Worm (Caenorhabditis elegans) whole organism, L1 larva: ENCODE data around the gene sre-27.

Experiments
- C04F5.9 ChIP-seq: sonication (generic microtip); optimal IDR thresholded peaks from 2 replicates; lab custom pipeline; 2016; ENCODE audit warnings: missing genetic modification characterization, missing compliant biosample characterization
- C16A3.4 ChIP-seq: fragments of 150-350 bp; optimal IDR thresholded peaks from 2 replicates; lab custom pipeline; 2014; ENCODE audit warnings: missing biosample characterization, missing genetic modification characterization
- alr-1 ChIP-seq: fragments of 200-800 bp; sonication (Bioruptor generic); optimal IDR thresholded peaks from 2 replicates; lab custom pipeline; 2018; ENCODE audit warnings: borderline replicate concordance, mild to moderate bottlenecking, missing genetic modification characterization, missing compliant biosample characterization
- ama-1 ChIP-seq: fragments of 150-350 bp; optimal IDR thresholded peaks from 2 replicates; lab custom pipeline; 2014
- ceh-63 ChIP-seq: fragments of 200-800 bp; sonication (Bioruptor generic); optimal IDR thresholded peaks from 2 replicates; lab custom pipeline; 2018; ENCODE audit warnings: mild to moderate bottlenecking, missing genetic modification characterization, missing compliant biosample characterization
- ceh-8 ChIP-seq: fragments of 200-800 bp; sonication (Bioruptor generic); optimal IDR thresholded peaks from 2 replicates; lab custom pipeline; 2018; ENCODE audit warnings: mild to moderate bottlenecking, missing genetic modification characterization, moderate library complexity, missing compliant biosample characterization
- ceh-82 ChIP-seq, 3 experiments: fragments of 150-350 bp in 1 of 3; sonication (generic microtip) in 2 of 3; optimal IDR thresholded peaks; 2 replicates each; lab custom pipeline; 2014 to 2017; ENCODE audit warnings: missing biosample characterization in 3 of 3, missing genetic modification characterization in 3 of 3
- ceh-88 ChIP-seq: fragments of 200-800 bp; sonication (Bioruptor generic); IDR thresholded peaks from 2 replicates; pipeline ENCODE4 v1.3.6; 2022; ENCODE audit warnings: missing genetic modification characterization, missing compliant biosample characterization
- ces-1 ChIP-seq: fragments of 150-350 bp; optimal IDR thresholded peaks from 2 replicates; lab custom pipeline; 2014; ENCODE audit warnings: missing biosample characterization, missing genetic modification reagents, missing genetic modification characterization
- dpl-1 ChIP-seq, 3 experiments: fragments of 150-350 bp in 2 of 3; sonication (generic microtip) in 1 of 3; optimal IDR thresholded peaks; 2 replicates each; lab custom pipeline; 2014 to 2017; ENCODE audit warnings: missing biosample characterization in 3 of 3, missing genetic modification characterization in 3 of 3, missing genetic modification reagents in 3 of 3
- dsc-1 ChIP-seq: sonication (generic microtip); optimal IDR thresholded peaks from 2 replicates; lab custom pipeline; 2016; ENCODE audit warnings: mild to moderate bottlenecking, missing genetic modification characterization, missing compliant biosample characterization
- egl-13 ChIP-seq: sonication (generic microtip); optimal IDR thresholded peaks from 2 replicates; lab custom pipeline; 2016; ENCODE audit warnings: missing genotype, missing genetic modification reagents, missing genetic modification characterization, missing compliant biosample characterization
- egl-27 ChIP-seq, 2 experiments: fragments of 150-350 bp in 1 of 2; sonication (generic microtip); optimal IDR thresholded peaks; 3 replicates each; lab custom pipeline; 2017 to 2018; ENCODE audit warnings: missing biosample characterization in 2 of 2, missing genetic modification characterization in 2 of 2, missing genetic modification reagents in 2 of 2
- ets-5 ChIP-seq: fragments of 200-800 bp; sonication (Bioruptor generic); IDR thresholded peaks from 2 replicates; pipeline ENCODE4 v1.3.6; 2022; ENCODE audit warnings: missing genetic modification characterization, missing compliant biosample characterization
- fkh-10 ChIP-seq: sonication (generic microtip); optimal IDR thresholded peaks from 2 replicates; lab custom pipeline; 2017; ENCODE audit warnings: missing biosample characterization, missing genetic modification reagents, missing genetic modification characterization
- fkh-4 ChIP-seq: sonication (generic microtip); optimal IDR thresholded peaks from 2 replicates; lab custom pipeline; 2016; ENCODE audit warnings: missing compliant biosample characterization, missing genetic modification characterization, borderline replicate concordance
- fkh-8 ChIP-seq: sonication (generic microtip); optimal IDR thresholded peaks from 2 replicates; lab custom pipeline; 2016; ENCODE audit warnings: mild to moderate bottlenecking, missing genetic modification characterization, missing compliant biosample characterization
- grh-1 ChIP-seq: fragments of 200-800 bp; sonication (Bioruptor generic); IDR thresholded peaks from 2 replicates; pipeline ENCODE4 v1.3.6; 2022; ENCODE audit warnings: missing genetic modification reagents, missing genetic modification characterization, missing compliant biosample characterization
- hlh-17 ChIP-seq: fragments of 200-800 bp; sonication (Bioruptor generic); optimal IDR thresholded peaks from 2 replicates; lab custom pipeline; 2018; ENCODE audit warnings: missing genetic modification characterization, mild to moderate bottlenecking, missing compliant biosample characterization, moderate library complexity, borderline replicate concordance
- hlh-4 ChIP-seq: sonication (generic microtip); optimal IDR thresholded peaks from 2 replicates; lab custom pipeline; 2016; ENCODE audit warnings: mild to moderate bottlenecking, missing genetic modification characterization, missing compliant biosample characterization
- irx-1 ChIP-seq: sonication (generic microtip); optimal IDR thresholded peaks from 2 replicates; lab custom pipeline; 2016; ENCODE audit warnings: missing genetic modification characterization, missing compliant biosample characterization
- isw-1 ChIP-seq: fragments of 200-800 bp; sonication (Bioruptor generic); IDR thresholded peaks from 2 replicates; pipeline ENCODE4 v1.3.6; 2022; ENCODE audit warnings: missing genetic modification characterization, missing compliant biosample characterization
- jun-1 ChIP-seq: fragments of 150-350 bp; optimal IDR thresholded peaks from 2 replicates; lab custom pipeline; 2014; ENCODE audit warnings: missing biosample characterization, missing genetic modification reagents, missing genetic modification characterization
- lin-13 ChIP-seq: fragments of 150-350 bp; optimal IDR thresholded peaks from 2 replicates; lab custom pipeline; 2014; ENCODE audit warnings: missing biosample characterization, missing genetic modification reagents, missing genetic modification characterization
- lin-14 ChIP-seq: fragments of 200-800 bp; sonication (Bioruptor generic); optimal IDR thresholded peaks from 2 replicates; lab custom pipeline; 2018; ENCODE audit warnings: mild to moderate bottlenecking, missing genetic modification characterization, moderate library complexity, missing compliant biosample characterization
- lin-15B ChIP-seq: fragments of 150-350 bp; sonication (generic microtip); optimal IDR thresholded peaks from 3 replicates; lab custom pipeline; 2014; ENCODE audit warnings: missing biosample characterization, missing genetic modification characterization
- lin-35 ChIP-seq, 2 experiments: fragments of 150-350 bp; optimal IDR thresholded peaks; 2 replicates each; lab custom pipeline; 2014; ENCODE audit warnings: missing biosample characterization in 2 of 2, missing genetic modification characterization in 2 of 2, missing genetic modification reagents in 2 of 2
- lsy-2 ChIP-seq, 2 experiments: fragments of 150-350 bp; optimal IDR thresholded peaks; 2 replicates each; lab custom pipeline; 2014; ENCODE audit warnings: missing biosample characterization in 2 of 2, missing genetic modification characterization in 2 of 2
- mdl-1 ChIP-seq, 2 experiments: fragments of 150-350 bp; optimal IDR thresholded peaks; 2 replicates each; lab custom pipeline; 2014 to 2017; ENCODE audit warnings: missing biosample characterization in 2 of 2, missing genetic modification characterization in 2 of 2, inconsistent platforms in 1 of 2
- mep-1 ChIP-seq: fragments of 150-350 bp; optimal IDR thresholded peaks from 2 replicates; lab custom pipeline; 2014; ENCODE audit warnings: missing biosample characterization, missing genetic modification characterization
- nhr-12 ChIP-seq: sonication (generic microtip); optimal IDR thresholded peaks from 2 replicates; lab custom pipeline; 2017; ENCODE audit warnings: missing biosample characterization, missing genetic modification characterization
- nhr-20 ChIP-seq: sonication (generic microtip); optimal IDR thresholded peaks from 2 replicates; lab custom pipeline; 2016; ENCODE audit warnings: mild to moderate bottlenecking, missing genetic modification characterization, missing compliant biosample characterization
- nhr-237 ChIP-seq: fragments of 150-350 bp; optimal IDR thresholded peaks from 2 replicates; lab custom pipeline; 2014; ENCODE audit warnings: missing biosample characterization, missing genetic modification characterization
- nhr-28 ChIP-seq: fragments of 150-350 bp; optimal IDR thresholded peaks from 2 replicates; lab custom pipeline; 2014; ENCODE audit warnings: missing biosample characterization, missing genetic modification characterization
- nhr-47 ChIP-seq: sonication (generic microtip); optimal IDR thresholded peaks from 2 replicates; lab custom pipeline; 2016; ENCODE audit warnings: mild to moderate bottlenecking, missing genetic modification characterization, moderate library complexity, missing compliant biosample characterization
- nhr-71 ChIP-seq: sonication (generic microtip); optimal IDR thresholded peaks from 2 replicates; lab custom pipeline; 2016; ENCODE audit warnings: mild to moderate bottlenecking, missing genetic modification characterization, moderate library complexity, missing compliant biosample characterization
- nhr-76 ChIP-seq: sonication (generic microtip); optimal IDR thresholded peaks from 2 replicates; lab custom pipeline; 2017; ENCODE audit warnings: missing biosample characterization, missing genetic modification characterization
- nhr-77 ChIP-seq: fragments of 150-350 bp; optimal IDR thresholded peaks from 2 replicates; lab custom pipeline; 2014; ENCODE audit warnings: missing biosample characterization, missing genetic modification characterization
- nhr-84 ChIP-seq: sonication (generic microtip); optimal IDR thresholded peaks from 2 replicates; lab custom pipeline; 2017; ENCODE audit warnings: missing biosample characterization, missing genetic modification characterization
- pag-3 ChIP-seq: sonication (generic microtip); optimal IDR thresholded peaks from 2 replicates; lab custom pipeline; 2017; ENCODE audit warnings: missing genetic modification characterization, mild to moderate bottlenecking, missing compliant biosample characterization, antibody characterized with exemption, borderline replicate concordance; ENCODE audit not compliant: insufficient read depth
- skn-1 ChIP-seq: fragments of 150-350 bp; optimal IDR thresholded peaks from 2 replicates; lab custom pipeline; 2014; ENCODE audit warnings: missing biosample characterization, missing genetic modification characterization
- snu-23 ChIP-seq: sonication (generic microtip); optimal IDR thresholded peaks from 2 replicates; lab custom pipeline; 2016; ENCODE audit warnings: missing genetic modification characterization, missing compliant biosample characterization
- sup-37 ChIP-seq: fragments of 200-800 bp; sonication (Bioruptor generic); optimal IDR thresholded peaks from 2 replicates; lab custom pipeline; 2018; ENCODE audit warnings: mild to moderate bottlenecking, missing genetic modification characterization, missing compliant biosample characterization
- swsn-7 ChIP-seq: sonication (generic microtip); optimal IDR thresholded peaks from 2 replicates; lab custom pipeline; 2016; ENCODE audit warnings: missing genetic modification characterization, missing compliant biosample characterization
- tlp-1 ChIP-seq: fragments of 150-350 bp; optimal IDR thresholded peaks from 2 replicates; lab custom pipeline; 2014; ENCODE audit warnings: missing biosample characterization, missing genetic modification characterization
- unc-130 ChIP-seq: fragments of 150-350 bp; optimal IDR thresholded peaks from 2 replicates; lab custom pipeline; 2017; ENCODE audit warnings: missing biosample characterization, missing genetic modification characterization, inconsistent platforms
- unc-62 ChIP-seq: fragments of 150-350 bp; optimal IDR thresholded peaks from 2 replicates; lab custom pipeline; 2014; ENCODE audit warnings: missing biosample characterization, missing genetic modification reagents, missing genetic modification characterization
- unc-86 ChIP-seq: sonication (generic microtip); optimal IDR thresholded peaks from 2 replicates; lab custom pipeline; 2016; ENCODE audit warnings: missing genetic modification characterization, missing compliant biosample characterization
- zip-4 ChIP-seq: fragments of 200-800 bp; sonication (Bioruptor generic); optimal IDR thresholded peaks from 2 replicates; lab custom pipeline; 2018; ENCODE audit warnings: mild to moderate bottlenecking, missing genetic modification characterization, moderate library complexity, missing compliant biosample characterization
- ztf-11 ChIP-seq, 2 experiments: sonication (generic microtip); optimal IDR thresholded peaks; 2 replicates each; lab custom pipeline; 2016 to 2017; ENCODE audit warnings: missing genetic modification characterization in 2 of 2, missing biosample characterization in 1 of 2, missing compliant biosample characterization in 1 of 2

sre-27 gene

DNA sequence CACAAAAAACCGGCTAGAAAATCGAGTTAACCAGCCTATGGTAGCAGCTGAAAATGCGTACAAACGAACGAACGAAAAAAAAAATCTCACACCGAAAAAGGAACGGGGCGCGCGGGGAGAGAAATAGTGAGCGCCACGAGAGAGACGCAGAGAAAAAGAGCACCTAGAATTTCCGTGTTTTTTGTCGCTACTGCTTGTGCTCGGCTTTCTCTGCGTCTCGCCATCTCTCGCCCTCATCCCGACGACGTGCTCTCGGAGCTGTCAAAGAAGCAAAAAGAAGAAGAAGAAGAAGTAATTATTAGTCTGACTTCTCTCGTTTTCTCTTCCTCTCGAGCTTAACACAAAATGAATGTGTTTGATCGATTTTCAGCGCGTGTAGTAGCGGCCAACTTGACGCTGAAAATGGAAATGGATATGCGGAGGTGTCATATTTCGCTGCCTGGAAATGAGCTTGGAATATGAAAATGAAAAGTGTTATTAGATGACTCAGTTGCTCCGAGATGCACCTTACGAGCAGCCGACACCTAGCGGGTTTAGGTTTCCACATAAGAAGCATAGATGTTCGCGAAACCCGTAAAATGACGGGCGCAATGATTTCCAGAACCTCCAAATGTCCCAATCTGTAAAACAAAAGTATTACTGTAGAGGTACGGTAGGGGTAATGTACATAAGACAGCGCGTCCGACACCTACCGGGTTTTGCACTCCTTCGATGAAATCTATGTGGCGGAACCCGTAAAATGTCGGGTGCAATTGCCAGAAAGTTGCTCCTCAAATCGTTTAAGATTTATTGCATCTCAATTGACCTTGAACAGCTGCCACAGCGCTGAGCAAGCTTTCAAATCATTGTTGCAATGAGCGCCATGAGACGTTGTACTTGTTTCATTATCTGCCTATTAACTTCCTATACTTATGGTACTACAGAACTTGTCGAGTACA, 34.5 kb downstream of the sre-27 start, which contains the start of gene btb-14 (continued):
- no peak for TF ChIP-seq mep-1 (tag; lab: Kevin White, UChicago)
- TF ChIP-seq C04F5.9 (tag; lab: Kevin White, UChicago) = no peak
- no peak for TF ChIP-seq sup-37 (GFP tag; lab: Kevin White, UChicago)
- no peak for TF ChIP-seq nhr-237
- TF ChIP-seq nhr-28 (tag; lab: Kevin White, UChicago) = no peak
- TF ChIP-seq nhr-20 = no peak
- peak; percentile 85 for TF ChIP-seq lin-14 (GFP tag; lab: Kevin White, UChicago)
- no peak for TF ChIP-seq ceh-8
- peak; percentile 34 for TF ChIP-seq swsn-7 (tag; lab: Kevin White, UChicago)
- TF ChIP-seq ztf-11 (tag; optimal IDR thresholded peaks at IDR 0.05; lab: Kevin White, UChicago) = no peak
- TF ChIP-seq ceh-88 = no peak
- no peak for TF ChIP-seq nhr-77
- no peak for TF ChIP-seq jun-1 (tag; lab: Kevin White, UChicago)
- TF ChIP-seq zip-4 (GFP tag; lab: Kevin White, UChicago) = no peak
- no peak for TF ChIP-seq irx-1 (tag; lab: Kevin White, UChicago)
- no peak for TF ChIP-seq ets-5 (GFP tag; lab: Robert Waterston, UW)
- no peak for TF ChIP-seq nhr-76 (tag; lab: Kevin White, UChicago)
- TF ChIP-seq hlh-4 (tag; lab: Kevin White, UChicago) = no peak
- no peak for TF ChIP-seq ces-1
- TF ChIP-seq ceh-82 (tag; optimal IDR thresholded peaks at IDR 0.05; lab: Kevin White, UChicago) = peak in 1 of 3 experiments; percentile 56
- peak; percentile 5 for TF ChIP-seq snu-23 (GFP tag; lab: Kevin White, UChicago)
- peak; percentile 48 for TF ChIP-seq nhr-71
- TF ChIP-seq skn-1 = no peak
- TF ChIP-seq mdl-1 (tag; optimal IDR thresholded peaks at IDR 0.05; lab: Kevin White, UChicago) = no peak
- TF ChIP-seq lin-35 (GFP tag; optimal IDR thresholded peaks at IDR 0.05; lab: Kevin White, UChicago) = peak in 1 of 2 experiments; percentile 30
- no peak for TF ChIP-seq fkh-4
- no peak for TF ChIP-seq unc-130 (tag; lab: Kevin White, UChicago)
- TF ChIP-seq egl-27 (tag; optimal IDR thresholded peaks at IDR 0.05; lab: Kevin White, UChicago) = no peak
- no peak for TF ChIP-seq nhr-12 (tag; lab: Kevin White, UChicago)
- peak; percentile 68 for TF ChIP-seq unc-86 (tag; lab: Kevin White, UChicago)
- TF ChIP-seq egl-13 (tag; lab: Kevin White, UChicago) = peak; percentile 72
- no peak for TF ChIP-seq dpl-1 (GFP tag; optimal IDR thresholded peaks at IDR 0.05; lab: Kevin White, UChicago)
- peak; percentile 14 for TF ChIP-seq fkh-10 (GFP tag; lab: Kevin White, UChicago)
- peak; percentile 0 to 12 for TF ChIP-seq lsy-2 (tag; optimal IDR thresholded peaks at IDR 0.05; lab: Kevin White, UChicago)
- TF ChIP-seq C16A3.4 (tag; lab: Kevin White, UChicago) = no peak
- no peak for TF ChIP-seq grh-1 (GFP tag; lab: Robert Waterston, UW)
- TF ChIP-seq dsc-1 (tag; lab: Kevin White, UChicago) = peak; percentile 35
- peak; percentile 1; the same call in 1 of the 2 replicates for TF ChIP-seq isw-1 (GFP tag; lab: Robert Waterston, UW)
- no peak for TF ChIP-seq unc-62 (GFP tag; lab: Kevin White, UChicago)
- no peak for TF ChIP-seq nhr-84
- no peak for TF ChIP-seq hlh-17 (GFP tag; lab: Kevin White, UChicago)
- no peak for TF ChIP-seq ama-1 (lab: Kevin White, UChicago)
- no peak for TF ChIP-seq lin-15B (tag; lab: Kevin White, UChicago)
- TF ChIP-seq nhr-47 = peak; percentile 69
- TF ChIP-seq ceh-63 (GFP tag; lab: Kevin White, UChicago) = no peak
- peak; percentile 59 for TF ChIP-seq lin-13 (GFP tag; lab: Kevin White, UChicago)
- peak; percentile 81 for TF ChIP-seq fkh-8 (tag; lab: Kevin White, UChicago)
- TF ChIP-seq alr-1 = no peak
- TF ChIP-seq pag-3 (tag; lab: Kevin White, UChicago) = no peak
- no peak for TF ChIP-seq tlp-1 (tag; lab: Kevin White, UChicago)
